Fruit fly (Drosophila melanogaster): ENCODE measurements around the gene Brr2.

Brr2 gene

dm6 chr3L:15954784-15955427 lies 12.8 kb downstream of the Brr2 start, which contains the start of the genes Pka-C3 and GXIVsPLA2 (continued):
- TF ChIP-seq CG32532 (GFP tag; IDR thresholded peaks at IDR 0.05) (no peak), Hmr (GFP tag; optimal IDR thresholded peaks at IDR 0.05) (peak; percentile 37), yki (optimal IDR thresholded peaks at IDR 0.05) (no peak), CG7745 (tag; optimal IDR thresholded peaks at IDR 0.05) (no peak), CG12391 (tag; optimal IDR thresholded peaks at IDR 0.05) (peak; percentile 39), CG34376 (GFP tag; optimal IDR thresholded peaks at IDR 0.05) (no peak), slbo (GFP tag; IDR thresholded peaks at IDR 0.05) (no peak), fd64A (GFP tag; optimal IDR thresholded peaks at IDR 0.05) (no peak), Fer1 (GFP tag; optimal IDR thresholded peaks at IDR 0.05) (peak; percentile 38), CG14050 (GFP tag; IDR thresholded peaks at IDR 0.05) (no peak), Sry-δ (GFP tag; optimal IDR thresholded peaks at IDR 0.05) (no peak), CG15696 (tag; optimal IDR thresholded peaks at IDR 0.05) (peak; percentile 19), Six4 (GFP tag; optimal IDR thresholded peaks at IDR 0.05) (no peak), nerfin-2 (GFP tag; IDR thresholded peaks at IDR 0.05; ENCODE audit: partially characterized antibody) (no peak), chn (GFP tag; optimal IDR thresholded peaks at IDR 0.05) (no peak), CG9876 (GFP tag; optimal IDR thresholded peaks at IDR 0.05) (no peak), CG15514 (GFP tag; optimal IDR thresholded peaks at IDR 0.05) (peak; percentile 24), CG3407 (GFP tag; optimal IDR thresholded peaks at IDR 0.05) (no peak), ttk (GFP tag; IDR thresholded peaks at IDR 0.05) (no peak), CHES-1-like (GFP tag; optimal IDR thresholded peaks at IDR 0.05) (no peak), CG4617 (GFP tag; optimal IDR thresholded peaks at IDR 0.05; ENCODE audit: borderline replicate concordance) (peak; percentile 33), pzg (GFP tag; optimal IDR thresholded peaks at IDR 0.05) (peak; percentile 57), CG14710 (tag; optimal IDR thresholded peaks at IDR 0.05) (peak; percentile 56), CG6765 (GFP tag; optimal IDR thresholded peaks at IDR 0.05) (no peak), gfzf (GFP tag; optimal IDR thresholded peaks at IDR 0.05) (peak; percentile 74), tap (tag; optimal IDR thresholded peaks at IDR 0.05) (no peak), E2f1 (GFP tag; IDR thresholded peaks at IDR 0.05) (no peak), CG4424 (GFP tag; optimal IDR thresholded peaks at IDR 0.05) (peak; percentile 12), CG18764 (GFP tag; optimal IDR thresholded peaks at IDR 0.05) (peak; percentile 1), CoRest (tag; optimal IDR thresholded peaks at IDR 0.05) (peak; percentile 44), CG11504 (tag; optimal IDR thresholded peaks at IDR 0.05) (no peak), Scr (GFP tag; IDR thresholded peaks at IDR 0.05; ENCODE audit: partially characterized antibody) (0 out of 2 replicates have a peak, but pooled peaks have one; percentile 34), CG30020 (tag; optimal IDR thresholded peaks at IDR 0.05) (peak; percentile 36), D (optimal IDR thresholded peaks at IDR 0.05) (no peak), D (GFP tag; optimal IDR thresholded peaks at IDR 0.05) (no peak), CG8089 (GFP tag; optimal IDR thresholded peaks at IDR 0.05) (no peak), CG5180 (GFP tag; optimal IDR thresholded peaks at IDR 0.05) (no peak), CG17829 (tag; optimal IDR thresholded peaks at IDR 0.05) (peak; percentile 45), C15 (GFP tag; IDR thresholded peaks at IDR 0.05) (no peak), dimm (GFP tag; IDR thresholded peaks at IDR 0.05) (no peak), cg (GFP tag; optimal IDR thresholded peaks at IDR 0.05) (peak; percentile 62), kah (GFP tag; optimal IDR thresholded peaks at IDR 0.05) (no peak), YL-1 (GFP tag; optimal IDR thresholded peaks at IDR 0.05) (peak; percentile 40), Rfx (GFP tag; IDR thresholded peaks at IDR 0.05) (no peak), Spps (tag; optimal IDR thresholded peaks at IDR 0.05) (no peak), grau (tag; optimal IDR thresholded peaks at IDR 0.05) (peak; percentile 31), CG8281 (tag; optimal IDR thresholded peaks at IDR 0.05) (no peak), CG15601 (tag; optimal IDR thresholded peaks at IDR 0.05) (peak; percentile 46), Bgb (GFP tag; IDR thresholded peaks at IDR 0.05; ENCODE audit: partially characterized antibody) (0 out of 2 replicates have a peak, but pooled peaks have one; percentile 19), psq (GFP tag; optimal IDR thresholded peaks at IDR 0.05) (no peak)
